Worm (Caenorhabditis elegans) whole organism, late embryonic: Measurements from ENCODE around the gene dnj-25.

ENCODE experiments used
- Y22D7AL.16 ChIP-seq: sonication (generic microtip); optimal IDR thresholded peaks from 2 replicates; lab custom pipeline; 2016; ENCODE audit warnings: missing genetic modification characterization, missing compliant biosample characterization
- ama-1 ChIP-seq: fragments of 150-350 bp; optimal IDR thresholded peaks from 2 replicates; lab custom pipeline; 2014
- ceh-19 ChIP-seq: fragments of 200-800 bp; sonication (Bioruptor generic); optimal IDR thresholded peaks from 2 replicates; lab custom pipeline; 2018; ENCODE audit warnings: mild to moderate bottlenecking, missing genetic modification characterization, missing compliant biosample characterization
- ceh-2 ChIP-seq: sonication (generic microtip); optimal IDR thresholded peaks from 2 replicates; lab custom pipeline; 2016; ENCODE audit warnings: missing genotype, missing genetic modification characterization, missing compliant biosample characterization
- ceh-22 ChIP-seq: sonication (generic microtip); optimal IDR thresholded peaks from 2 replicates; lab custom pipeline; 2017; ENCODE audit warnings: missing biosample characterization, missing genetic modification characterization
- ceh-48 ChIP-seq: sonication (generic microtip); optimal IDR thresholded peaks from 2 replicates; lab custom pipeline; 2016; ENCODE audit warnings: missing genetic modification characterization, inconsistent platforms, missing compliant biosample characterization
- ceh-6 ChIP-seq: fragments of 200-800 bp; sonication (Bioruptor generic); optimal IDR thresholded peaks from 2 replicates; lab custom pipeline; 2018; ENCODE audit warnings: mild to moderate bottlenecking, missing genetic modification characterization, missing compliant biosample characterization
- dmd-4 ChIP-seq: sonication (generic microtip); optimal IDR thresholded peaks from 2 replicates; lab custom pipeline; 2016; ENCODE audit warnings: borderline replicate concordance, missing genetic modification characterization, missing compliant biosample characterization
- elt-2 ChIP-seq: sonication (generic microtip); optimal IDR thresholded peaks from 2 replicates; lab custom pipeline; 2016; ENCODE audit warnings: missing genetic modification reagents, missing genetic modification characterization, missing compliant biosample characterization
- elt-4 ChIP-seq: sonication (generic microtip); optimal IDR thresholded peaks from 2 replicates; lab custom pipeline; 2016; ENCODE audit warnings: missing genetic modification characterization, missing compliant biosample characterization
- eyg-1 ChIP-seq: sonication (generic microtip); optimal IDR thresholded peaks from 2 replicates; lab custom pipeline; 2016; ENCODE audit warnings: missing genotype, missing genetic modification characterization, missing compliant biosample characterization
- fax-1 ChIP-seq: sonication (generic microtip); optimal IDR thresholded peaks from 2 replicates; lab custom pipeline; 2016; ENCODE audit warnings: missing genotype, missing genetic modification characterization, missing compliant biosample characterization
- fkh-10 ChIP-seq: fragments of 150-350 bp; optimal IDR thresholded peaks from 2 replicates; lab custom pipeline; 2014; ENCODE audit warnings: missing biosample characterization, missing genetic modification reagents, missing genetic modification characterization
- hlh-13 ChIP-seq: fragments of 200-800 bp; sonication (Bioruptor generic); optimal IDR thresholded peaks from 2 replicates; lab custom pipeline; 2018; ENCODE audit warnings: mild to moderate bottlenecking, missing genetic modification characterization, missing compliant biosample characterization
- hlh-8 ChIP-seq: sonication (generic microtip); optimal IDR thresholded peaks from 2 replicates; lab custom pipeline; 2016; ENCODE audit warnings: missing genotype, missing genetic modification characterization, missing compliant biosample characterization
- lin-11 ChIP-seq: fragments of 200-800 bp; sonication (Bioruptor generic); optimal IDR thresholded peaks from 2 replicates; lab custom pipeline; 2018; ENCODE audit warnings: mild to moderate bottlenecking, missing genetic modification characterization, missing compliant biosample characterization
- madf-2 ChIP-seq: sonication (generic microtip); optimal IDR thresholded peaks from 2 replicates; lab custom pipeline; 2017; ENCODE audit warnings: missing genetic modification characterization, missing compliant biosample characterization
- mec-3 ChIP-seq: sonication (generic microtip); optimal IDR thresholded peaks from 2 replicates; lab custom pipeline; 2016; ENCODE audit warnings: borderline replicate concordance, missing genetic modification characterization, missing compliant biosample characterization
- nfya-1 ChIP-seq: sonication (generic microtip); optimal IDR thresholded peaks from 2 replicates; lab custom pipeline; 2017; ENCODE audit warnings: missing genetic modification characterization, mild to moderate bottlenecking, missing compliant biosample characterization, antibody characterized with exemption, moderate library complexity
- odd-2 ChIP-seq: sonication (generic microtip); optimal IDR thresholded peaks from 2 replicates; lab custom pipeline; 2017; ENCODE audit warnings: antibody characterized with exemption, mild to moderate bottlenecking, missing genetic modification characterization, missing compliant biosample characterization
- pag-3 ChIP-seq: sonication (generic microtip); optimal IDR thresholded peaks from 2 replicates; lab custom pipeline; 2016; ENCODE audit warnings: missing compliant biosample characterization, missing genetic modification characterization, borderline replicate concordance
- pha-2 ChIP-seq: sonication (generic microtip); optimal IDR thresholded peaks from 2 replicates; lab custom pipeline; 2017; ENCODE audit warnings: mild to moderate bottlenecking, missing genetic modification characterization, missing compliant biosample characterization
- pha-4 ChIP-seq: fragments of 150-350 bp; optimal IDR thresholded peaks from 2 replicates; lab custom pipeline; 2018; ENCODE audit warnings: missing biosample characterization, missing genetic modification reagents, missing genetic modification characterization
- ref-2 ChIP-seq: sonication (generic microtip); optimal IDR thresholded peaks from 2 replicates; lab custom pipeline; 2016; ENCODE audit warnings: missing genetic modification characterization, missing compliant biosample characterization
- ttx-3 ChIP-seq: sonication (generic microtip); optimal IDR thresholded peaks from 2 replicates; lab custom pipeline; 2016; ENCODE audit warnings: missing genetic modification reagents, missing genetic modification characterization, missing compliant biosample characterization
- zip-5 ChIP-seq: sonication (generic microtip); optimal IDR thresholded peaks from 2 replicates; lab custom pipeline; 2016; ENCODE audit warnings: missing genetic modification characterization, missing compliant biosample characterization
- ztf-16 ChIP-seq: sonication (generic microtip); optimal IDR thresholded peaks from 2 replicates; lab custom pipeline; 2017; ENCODE audit warnings: missing genetic modification characterization, missing compliant biosample characterization

The dnj-25 gene

ce11 chrV:20685383-20685782 is 58.8 kb downstream of the dnj-25 start, which contains the start of gene klf-2:
Gene klf-2 (plus strand): TSS chrV:20685683.
- TF ChIP-seq hlh-8 (tag; lab: Kevin White, UChicago) (no peak), odd-2 (tag; lab: Kevin White, UChicago) (no peak), ceh-6 (GFP tag; lab: Kevin White, UChicago) (no peak), Y22D7AL.16 (tag; lab: Kevin White, UChicago) (no peak), ztf-16 (tag; lab: Kevin White, UChicago) (no peak), dmd-4 (tag; lab: Kevin White, UChicago) (no peak), ceh-22 (no peak), pha-2 (no peak), hlh-13 (GFP tag; lab: Kevin White, UChicago) (no peak)
- TF ChIP-seq, all 69 proteins: peak for 0

ce11 chrV:20682309-20682708 is 61.8 kb downstream of the dnj-25 start:
- TF ChIP-seq fkh-10 (GFP tag; lab: Kevin White, UChicago) (no peak), nfya-1 (tag; lab: Kevin White, UChicago) (no peak), pha-4 (tag; lab: Kevin White, UChicago) (no peak), ttx-3 (tag; lab: Kevin White, UChicago) (no peak), hlh-13 (GFP tag; lab: Kevin White, UChicago) (no peak), eyg-1 (tag; lab: Kevin White, UChicago) (no peak)

- TF ChIP-seq ref-2 (tag; lab: Kevin White, UChicago) (peak; percentile 8), ceh-2 (no peak)
These were observed 62.3 kb downstream of the dnj-25 start for ce11 chrV:20681824-20682223.

ce11 chrV:20681120-20681519 is 63.0 kb downstream of the dnj-25 start, which contains the start of gene srsx-35:
Gene srsx-35 (plus strand): TSS chrV:20681420.
- no peak for TF ChIP-seq zip-5
- TF ChIP-seq ama-1 (lab: Kevin White, UChicago), result no peak
- TF ChIP-seq elt-2 (tag; lab: Kevin White, UChicago), result no peak
- no peak for TF ChIP-seq madf-2
- no peak for TF ChIP-seq elt-4
- TF ChIP-seq fax-1 (tag; lab: Kevin White, UChicago), result no peak

ce11 chrV:20680189-20680588 is 64.0 kb downstream of the dnj-25 start:
- TF ChIP-seq lin-11 (tag; lab: Kevin White, UChicago) (no peak), ceh-48 (tag; lab: Kevin White, UChicago) (no peak), elt-4 (no peak), ceh-2 (no peak), pag-3 (tag; lab: Kevin White, UChicago) (no peak), nfya-1 (tag; lab: Kevin White, UChicago) (no peak), ceh-19 (no peak), pha-2 (no peak), mec-3 (no peak), ztf-16 (tag; lab: Kevin White, UChicago) (no peak), ama-1 (lab: Kevin White, UChicago) (no peak)
